Worm (Caenorhabditis elegans) whole organism, L2 larva: ENCODE measurements around the gene Y76A2B.4.

Experiments
- lin-13 ChIP-seq: fragments of 150-350 bp; optimal IDR thresholded peaks from 2 replicates; lab custom pipeline; 2014; ENCODE audit warnings: missing biosample characterization, missing genetic modification reagents, missing genetic modification characterization
- nhr-11 ChIP-seq: fragments of 150-350 bp; optimal IDR thresholded peaks from 2 replicates; lab custom pipeline; 2014; ENCODE audit warnings: missing biosample characterization, missing genetic modification characterization
- unc-62 ChIP-seq: fragments of 150-350 bp; optimal IDR thresholded peaks from 2 replicates; lab custom pipeline; 2014; ENCODE audit warnings: missing biosample characterization, missing genetic modification reagents, missing genetic modification characterization

DNA sequence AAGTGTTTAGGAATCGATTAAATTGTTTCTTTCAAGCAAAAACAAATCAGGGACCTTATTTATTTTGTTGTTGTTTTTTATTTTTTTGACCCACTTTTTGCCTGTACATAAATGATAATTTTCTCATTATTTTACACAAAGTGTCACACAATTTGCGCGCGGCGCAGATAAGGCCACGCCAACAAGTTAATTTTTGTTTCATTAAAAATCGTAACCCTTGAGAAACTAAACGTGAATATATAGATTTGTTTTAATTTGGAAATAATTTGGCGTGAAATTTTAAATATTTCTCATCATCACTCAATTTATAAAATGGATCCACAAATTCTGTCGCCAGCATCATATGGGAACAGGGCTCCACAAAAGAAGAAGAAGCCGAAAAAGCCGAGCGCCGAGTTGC is 34.0 kb upstream of the Y76A2B.4 start, which contains the start of gene T05D4.5:
- no peak for TF ChIP-seq nhr-11 (tag; lab: Kevin White, UChicago)
- no peak for TF ChIP-seq lin-13 (GFP tag; lab: Kevin White, UChicago)
- TF ChIP-seq unc-62 (GFP tag; lab: Kevin White, UChicago), result no peak
